Worm (Caenorhabditis elegans) whole organism, late embryonic: ENCODE measurements around the gene gem-1.

Source experiments
- C08G9.2 ChIP-seq: sonication (generic microtip); optimal IDR thresholded peaks from 2 replicates; lab custom pipeline; 2016; ENCODE audit warnings: mild to moderate bottlenecking, missing genetic modification characterization, moderate library complexity, missing compliant biosample characterization
- C38D4.7 ChIP-seq: fragments of 200-800 bp; sonication (Bioruptor generic); optimal IDR thresholded peaks from 2 replicates; lab custom pipeline; 2018; ENCODE audit warnings: mild to moderate bottlenecking, missing genetic modification characterization, moderate library complexity, missing compliant biosample characterization
- K02D7.2 ChIP-seq: sonication (generic microtip); optimal IDR thresholded peaks from 2 replicates; lab custom pipeline; 2017; ENCODE audit warnings: mild to moderate bottlenecking, missing genetic modification characterization, missing compliant biosample characterization
- K09A11.1 ChIP-seq: sonication (generic microtip); optimal IDR thresholded peaks from 2 replicates; lab custom pipeline; 2017; ENCODE audit warnings: antibody characterized with exemption, mild to moderate bottlenecking, missing genetic modification characterization, missing compliant biosample characterization; ENCODE audit not compliant: insufficient read depth
- ahr-1 ChIP-seq: sonication (generic microtip); optimal IDR thresholded peaks from 2 replicates; lab custom pipeline; 2016; ENCODE audit warnings: missing genetic modification characterization, missing compliant biosample characterization
- ama-1 ChIP-seq: fragments of 150-350 bp; optimal IDR thresholded peaks from 2 replicates; lab custom pipeline; 2014
- ceh-14 ChIP-seq: sonication (generic microtip); optimal IDR thresholded peaks from 2 replicates; lab custom pipeline; 2016; ENCODE audit warnings: missing genotype, missing genetic modification characterization, missing compliant biosample characterization
- ceh-19 ChIP-seq: fragments of 200-800 bp; sonication (Bioruptor generic); optimal IDR thresholded peaks from 2 replicates; lab custom pipeline; 2018; ENCODE audit warnings: mild to moderate bottlenecking, missing genetic modification characterization, missing compliant biosample characterization
- ceh-22 ChIP-seq: sonication (generic microtip); optimal IDR thresholded peaks from 2 replicates; lab custom pipeline; 2017; ENCODE audit warnings: missing biosample characterization, missing genetic modification characterization
- ceh-24 ChIP-seq: sonication (generic microtip); optimal IDR thresholded peaks from 2 replicates; lab custom pipeline; 2016; ENCODE audit warnings: mild to moderate bottlenecking, missing genetic modification characterization, missing compliant biosample characterization
- ceh-30 ChIP-seq: fragments of 150-350 bp; optimal IDR thresholded peaks from 2 replicates; lab custom pipeline; 2014; ENCODE audit warnings: missing biosample characterization, missing genetic modification characterization
- ceh-31 ChIP-seq: sonication (generic microtip); optimal IDR thresholded peaks from 2 replicates; lab custom pipeline; 2016; ENCODE audit warnings: missing genetic modification characterization, missing compliant biosample characterization
- ceh-34 ChIP-seq: sonication (generic microtip); optimal IDR thresholded peaks from 2 replicates; lab custom pipeline; 2016; ENCODE audit warnings: mild to moderate bottlenecking, missing genetic modification characterization, missing compliant biosample characterization
- ceh-45 ChIP-seq: fragments of 200-800 bp; sonication (Bioruptor generic); IDR thresholded peaks from 2 replicates; pipeline ENCODE4 v1.3.6; 2022; ENCODE audit warnings: missing genetic modification reagents, missing genetic modification characterization, missing compliant biosample characterization
- ceh-6 ChIP-seq: fragments of 200-800 bp; sonication (Bioruptor generic); optimal IDR thresholded peaks from 2 replicates; lab custom pipeline; 2018; ENCODE audit warnings: mild to moderate bottlenecking, missing genetic modification characterization, missing compliant biosample characterization
- ceh-9 ChIP-seq: sonication (generic microtip); optimal IDR thresholded peaks from 2 replicates; lab custom pipeline; 2016; ENCODE audit warnings: mild to moderate bottlenecking, missing genetic modification characterization, inconsistent platforms, missing compliant biosample characterization
- dve-1 ChIP-seq: sonication (generic microtip); optimal IDR thresholded peaks from 2 replicates; lab custom pipeline; 2017; ENCODE audit warnings: antibody characterized with exemption, mild to moderate bottlenecking, missing genetic modification characterization, missing compliant biosample characterization
- elt-2 ChIP-seq: sonication (generic microtip); optimal IDR thresholded peaks from 2 replicates; lab custom pipeline; 2016; ENCODE audit warnings: missing genetic modification reagents, missing genetic modification characterization, missing compliant biosample characterization
- ets-4 ChIP-seq: sonication (generic microtip); optimal IDR thresholded peaks from 2 replicates; lab custom pipeline; 2016; ENCODE audit warnings: missing genetic modification characterization, missing compliant biosample characterization
- eyg-1 ChIP-seq: sonication (generic microtip); optimal IDR thresholded peaks from 2 replicates; lab custom pipeline; 2016; ENCODE audit warnings: missing genotype, missing genetic modification characterization, missing compliant biosample characterization
- fax-1 ChIP-seq: sonication (generic microtip); optimal IDR thresholded peaks from 2 replicates; lab custom pipeline; 2016; ENCODE audit warnings: missing genotype, missing genetic modification characterization, missing compliant biosample characterization
- fkh-10 ChIP-seq: fragments of 150-350 bp; optimal IDR thresholded peaks from 2 replicates; lab custom pipeline; 2014; ENCODE audit warnings: missing biosample characterization, missing genetic modification reagents, missing genetic modification characterization
- fkh-6 ChIP-seq: sonication (generic microtip); optimal IDR thresholded peaks from 2 replicates; lab custom pipeline; 2016; ENCODE audit warnings: missing genetic modification characterization, missing compliant biosample characterization
- gmeb-2 ChIP-seq: sonication (generic microtip); optimal IDR thresholded peaks from 2 replicates; lab custom pipeline; 2016; ENCODE audit warnings: missing genetic modification characterization, inconsistent platforms, missing compliant biosample characterization
- hlh-13 ChIP-seq: fragments of 200-800 bp; sonication (Bioruptor generic); optimal IDR thresholded peaks from 2 replicates; lab custom pipeline; 2018; ENCODE audit warnings: mild to moderate bottlenecking, missing genetic modification characterization, missing compliant biosample characterization
- hlh-30 ChIP-seq: sonication (generic microtip); optimal IDR thresholded peaks from 2 replicates; lab custom pipeline; 2017; ENCODE audit warnings: antibody characterized with exemption, missing genetic modification characterization, missing compliant biosample characterization; ENCODE audit not compliant: insufficient read depth
- hlh-8 ChIP-seq: sonication (generic microtip); optimal IDR thresholded peaks from 2 replicates; lab custom pipeline; 2016; ENCODE audit warnings: missing genotype, missing genetic modification characterization, missing compliant biosample characterization
- lim-6 ChIP-seq: sonication (generic microtip); optimal IDR thresholded peaks from 2 replicates; lab custom pipeline; 2016; ENCODE audit warnings: missing genetic modification characterization, missing compliant biosample characterization
- lin-11 ChIP-seq: fragments of 200-800 bp; sonication (Bioruptor generic); optimal IDR thresholded peaks from 2 replicates; lab custom pipeline; 2018; ENCODE audit warnings: mild to moderate bottlenecking, missing genetic modification characterization, missing compliant biosample characterization
- nfya-1 ChIP-seq: sonication (generic microtip); optimal IDR thresholded peaks from 2 replicates; lab custom pipeline; 2017; ENCODE audit warnings: missing genetic modification characterization, mild to moderate bottlenecking, missing compliant biosample characterization, antibody characterized with exemption, moderate library complexity
- nhr-232 ChIP-seq: sonication (generic microtip); optimal IDR thresholded peaks from 2 replicates; lab custom pipeline; 2016; ENCODE audit warnings: missing genetic modification characterization, missing compliant biosample characterization
- pat-9 ChIP-seq: fragments of 200-800 bp; sonication (Bioruptor generic); optimal IDR thresholded peaks from 2 replicates; lab custom pipeline; 2018; ENCODE audit warnings: mild to moderate bottlenecking, missing genetic modification characterization, moderate library complexity, missing compliant biosample characterization
- pha-4 ChIP-seq: fragments of 150-350 bp; optimal IDR thresholded peaks from 2 replicates; lab custom pipeline; 2018; ENCODE audit warnings: missing biosample characterization, missing genetic modification reagents, missing genetic modification characterization
- pqm-1 ChIP-seq: sonication (generic microtip); optimal IDR thresholded peaks from 2 replicates; lab custom pipeline; 2016; ENCODE audit warnings: missing genetic modification characterization, missing compliant biosample characterization
- sdc-2 ChIP-seq: sonication (generic microtip); optimal IDR thresholded peaks from 2 replicates; lab custom pipeline; 2016; ENCODE audit warnings: missing genotype, missing genetic modification characterization, missing compliant biosample characterization
- sox-4 ChIP-seq: sonication (generic microtip); optimal IDR thresholded peaks from 2 replicates; lab custom pipeline; 2017; ENCODE audit warnings: mild to moderate bottlenecking, missing genetic modification characterization, inconsistent platforms, missing compliant biosample characterization
- syd-9 ChIP-seq: sonication (generic microtip); optimal IDR thresholded peaks from 2 replicates; lab custom pipeline; 2016; ENCODE audit warnings: mild to moderate bottlenecking, missing genetic modification characterization, moderate library complexity, missing compliant biosample characterization
- tbx-2 ChIP-seq: sonication (generic microtip); optimal IDR thresholded peaks from 2 replicates; lab custom pipeline; 2016; ENCODE audit warnings: missing genetic modification characterization, missing compliant biosample characterization
- unc-3 ChIP-seq, 2 experiments: fragments of 200-800 bp in 1 of 2; sonication (Bioruptor generic) in 1 of 2; sonication (generic microtip) in 1 of 2; conservative IDR thresholded peaks in 1 of 2; optimal IDR thresholded peaks in 1 of 2; 2 replicates each; pipeline versions ENCODE4 v1.3.6 to Lab custom; 2016 to 2022; ENCODE audit warnings: missing compliant biosample characterization in 2 of 2, missing genetic modification characterization in 2 of 2, missing genetic modification reagents in 1 of 2
- unc-42 ChIP-seq: sonication (generic microtip); optimal IDR thresholded peaks from 2 replicates; lab custom pipeline; 2016; ENCODE audit warnings: missing genotype, missing genetic modification characterization, missing compliant biosample characterization
- unc-55 ChIP-seq: sonication (generic microtip); optimal IDR thresholded peaks from 2 replicates; lab custom pipeline; 2017; ENCODE audit warnings: missing biosample characterization, missing genetic modification reagents, missing genetic modification characterization

The gem-1 gene

DNA sequence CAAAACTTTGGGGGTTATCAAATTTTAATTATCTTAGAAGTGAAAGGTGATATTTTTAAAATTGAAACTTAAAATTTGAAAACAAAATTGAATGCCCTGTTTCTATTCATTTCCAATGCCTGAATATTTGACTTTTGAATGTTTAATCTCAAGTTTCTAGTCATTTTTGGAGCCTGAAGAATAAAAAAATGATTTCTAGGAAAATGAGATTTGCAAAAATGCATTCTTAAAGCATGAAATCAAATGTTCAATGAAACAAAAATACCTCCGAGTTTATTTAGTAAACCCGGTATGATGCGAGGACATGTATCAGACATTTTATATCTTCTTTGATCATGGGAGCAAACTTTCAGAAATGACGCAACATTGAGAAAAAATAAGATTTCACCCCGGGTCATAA is 2.3 kb upstream of the gem-1 start:
- TF ChIP-seq unc-3 (GFP tag; conservative IDR thresholded peaks at IDR 0.05; lab: Robert Waterston, UW): no peak
- TF ChIP-seq unc-3 (tag; optimal IDR thresholded peaks at IDR 0.05; lab: Kevin White, UChicago): no peak
- TF ChIP-seq ceh-45: no peak
- no peak for TF ChIP-seq gmeb-2 (tag; lab: Kevin White, UChicago)
- no peak for TF ChIP-seq fax-1 (tag; lab: Kevin White, UChicago)
- TF ChIP-seq ceh-9: no peak

ce11 chrX:13376185-13376584 is 607 bp downstream of the gem-1 start:
- TF ChIP-seq C38D4.7 (GFP tag; lab: Kevin White, UChicago): no peak
- TF ChIP-seq sdc-2: no peak
- TF ChIP-seq hlh-13 (GFP tag; lab: Kevin White, UChicago): no peak
- no peak for TF ChIP-seq ceh-24 (tag; lab: Kevin White, UChicago)
- no peak for TF ChIP-seq gmeb-2 (tag; lab: Kevin White, UChicago)
- no peak for TF ChIP-seq K09A11.1 (tag; lab: Kevin White, UChicago)
- TF ChIP-seq ceh-31 (tag; lab: Kevin White, UChicago): no peak
- TF ChIP-seq hlh-8 (tag; lab: Kevin White, UChicago): no peak
- no peak for TF ChIP-seq fkh-6
- no peak for TF ChIP-seq ceh-34 (tag; lab: Kevin White, UChicago)
- no peak for TF ChIP-seq sox-4 (tag; lab: Kevin White, UChicago)
- no peak for TF ChIP-seq pat-9 (tag; lab: Kevin White, UChicago)
- TF ChIP-seq dve-1 (tag; lab: Kevin White, UChicago): no peak
- no peak for TF ChIP-seq eyg-1 (tag; lab: Kevin White, UChicago)
- TF ChIP-seq nhr-232: no peak
- TF ChIP-seq ceh-30 (tag; lab: Kevin White, UChicago): no peak
- TF ChIP-seq pha-4 (tag; lab: Kevin White, UChicago): no peak
- TF ChIP-seq pqm-1 (tag; lab: Kevin White, UChicago): no peak
- TF ChIP-seq tbx-2: no peak

- no peak for TF ChIP-seq hlh-13 (GFP tag; lab: Kevin White, UChicago)
- TF ChIP-seq elt-2 (tag; lab: Kevin White, UChicago): peak; percentile 14
- TF ChIP-seq K09A11.1 (tag; lab: Kevin White, UChicago): no peak
- no peak for TF ChIP-seq hlh-30 (tag; lab: Kevin White, UChicago)
- no peak for TF ChIP-seq ama-1
- TF ChIP-seq ceh-6 (GFP tag; lab: Kevin White, UChicago): no peak
Observed at ce11 chrX:13368283-13368682, 8.5 kb downstream of the gem-1 start.

DNA sequence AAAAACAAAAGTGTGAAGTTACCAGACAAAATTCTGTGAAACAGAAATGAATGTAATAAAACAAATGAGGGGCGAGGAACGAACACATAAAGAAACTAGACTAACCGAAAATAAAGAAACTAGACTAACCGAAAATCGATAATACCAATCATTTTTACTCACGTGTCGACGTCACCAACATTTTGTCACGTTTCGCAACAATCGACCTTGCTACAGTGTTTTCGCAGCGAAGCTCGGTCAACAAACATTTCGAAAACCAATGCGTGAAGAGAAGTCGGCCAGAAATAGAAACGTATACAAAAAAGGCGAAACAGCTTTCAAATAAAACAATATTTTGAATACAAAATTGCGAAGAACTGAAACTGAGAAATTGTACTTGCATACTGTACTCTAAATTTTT is 9.8 kb downstream of the gem-1 start:
- TF ChIP-seq ceh-19 (GFP tag; lab: Kevin White, UChicago) (no peak), nfya-1 (tag; lab: Kevin White, UChicago) (no peak), hlh-13 (GFP tag; lab: Kevin White, UChicago) (no peak), K02D7.2 (no peak), ceh-31 (tag; lab: Kevin White, UChicago) (no peak), fkh-10 (GFP tag; lab: Kevin White, UChicago) (no peak), ceh-14 (tag; lab: Kevin White, UChicago) (no peak)

DNA sequence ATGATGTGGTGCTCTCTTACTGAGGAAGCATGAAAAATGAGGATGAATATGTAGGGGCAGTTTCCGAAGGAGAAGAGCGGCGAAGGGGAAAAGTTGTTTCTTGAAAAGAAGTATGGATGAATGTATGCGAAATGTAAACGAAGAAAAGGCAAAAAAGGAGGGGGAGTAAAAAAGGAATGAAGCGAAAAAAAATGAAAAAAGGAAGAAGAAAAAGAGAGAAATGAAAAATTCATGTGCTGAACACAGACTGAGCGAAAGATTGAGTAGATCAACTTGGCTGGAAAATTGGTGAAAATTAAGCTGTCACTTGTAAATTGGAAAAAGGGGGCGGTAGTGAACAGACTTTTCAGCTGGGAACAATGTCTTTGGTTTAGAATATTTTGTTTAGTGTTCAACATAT is 11.9 kb downstream of the gem-1 start, which contains the start of gene C49F8.1:
Gene C49F8.1, minus strand, starts transcription at position 101 of the 400 bp plus-strand sequence.
- TF ChIP-seq ahr-1 (tag; lab: Kevin White, UChicago) (no peak), ceh-14 (tag; lab: Kevin White, UChicago) (no peak), ceh-34 (tag; lab: Kevin White, UChicago) (no peak), C38D4.7 (GFP tag; lab: Kevin White, UChicago) (no peak), lin-11 (tag; lab: Kevin White, UChicago) (no peak), ceh-9 (no peak), fax-1 (tag; lab: Kevin White, UChicago) (no peak), unc-42 (tag; lab: Kevin White, UChicago) (no peak), lim-6 (tag; lab: Kevin White, UChicago) (no peak), ets-4 (tag; lab: Kevin White, UChicago) (no peak), unc-55 (GFP tag; lab: Kevin White, UChicago) (no peak), ceh-19 (GFP tag; lab: Kevin White, UChicago) (no peak), C08G9.2 (no peak), ceh-22 (tag; lab: Kevin White, UChicago) (no peak), ceh-6 (GFP tag; lab: Kevin White, UChicago) (no peak), syd-9 (no peak)
